Worm (Caenorhabditis elegans): ENCODE data around the gene Y43F8B.3.

DNA sequence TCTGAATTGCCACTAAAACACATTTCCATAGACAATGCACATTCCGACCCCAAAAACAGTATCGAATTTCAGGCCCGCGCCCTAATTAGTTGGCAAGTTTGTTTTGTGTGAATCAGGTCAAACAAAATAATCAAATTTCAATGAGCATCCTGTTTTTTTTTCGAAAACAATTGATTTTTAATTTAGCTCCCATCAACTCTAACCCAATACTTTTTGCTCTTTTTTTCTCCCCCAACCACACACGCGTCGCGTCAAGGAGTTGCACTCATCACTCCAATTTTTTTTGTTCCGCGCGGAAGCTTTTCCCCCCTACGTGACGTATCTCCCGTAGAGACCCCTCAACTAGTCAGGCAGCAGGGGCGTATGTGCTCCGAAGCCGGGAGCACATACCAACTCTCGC is 1.5 kb upstream of the Y43F8B.3 start:
- TF ChIP-seq him-1 (tag; optimal IDR thresholded peaks at IDR 0.05) (no peak), W03F9.2 (tag; optimal IDR thresholded peaks at IDR 0.05) (no peak)

Data from whole organism, L4/young adult.